Worm (Caenorhabditis elegans) whole organism, L1 larva: ENCODE data around the gene F01D5.2.

Source experiments
- C16A3.4 ChIP-seq: fragments of 150-350 bp; optimal IDR thresholded peaks from 2 replicates; lab custom pipeline; 2014; ENCODE audit warnings: missing biosample characterization, missing genetic modification characterization
- C34B4.2 ChIP-seq: sonication (generic microtip); optimal IDR thresholded peaks from 2 replicates; lab custom pipeline; 2017; ENCODE audit warnings: mild to moderate bottlenecking, missing genetic modification characterization, missing compliant biosample characterization
- F16B12.6 ChIP-seq: fragments of 150-350 bp; optimal IDR thresholded peaks from 2 replicates; lab custom pipeline; 2014; ENCODE audit warnings: missing biosample characterization, missing genetic modification characterization
- Y116A8C.19 ChIP-seq: sonication (generic microtip); optimal IDR thresholded peaks from 2 replicates; lab custom pipeline; 2016; ENCODE audit warnings: missing compliant biosample characterization, missing genetic modification characterization, borderline replicate concordance
- alr-1 ChIP-seq: fragments of 200-800 bp; sonication (Bioruptor generic); optimal IDR thresholded peaks from 2 replicates; lab custom pipeline; 2018; ENCODE audit warnings: borderline replicate concordance, mild to moderate bottlenecking, missing genetic modification characterization, missing compliant biosample characterization
- ceh-63 ChIP-seq: fragments of 200-800 bp; sonication (Bioruptor generic); optimal IDR thresholded peaks from 2 replicates; lab custom pipeline; 2018; ENCODE audit warnings: mild to moderate bottlenecking, missing genetic modification characterization, missing compliant biosample characterization
- ceh-82 ChIP-seq, 3 experiments: fragments of 150-350 bp in 1 of 3; sonication (generic microtip) in 2 of 3; optimal IDR thresholded peaks; 2 replicates each; lab custom pipeline; 2014 to 2017; ENCODE audit warnings: missing biosample characterization in 3 of 3, missing genetic modification characterization in 3 of 3
- ceh-88 ChIP-seq: fragments of 200-800 bp; sonication (Bioruptor generic); IDR thresholded peaks from 2 replicates; pipeline ENCODE4 v1.3.6; 2022; ENCODE audit warnings: missing genetic modification characterization, missing compliant biosample characterization
- dpl-1 ChIP-seq, 3 experiments: fragments of 150-350 bp in 2 of 3; sonication (generic microtip) in 1 of 3; optimal IDR thresholded peaks; 2 replicates each; lab custom pipeline; 2014 to 2017; ENCODE audit warnings: missing biosample characterization in 3 of 3, missing genetic modification characterization in 3 of 3, missing genetic modification reagents in 3 of 3
- dsc-1 ChIP-seq: sonication (generic microtip); optimal IDR thresholded peaks from 2 replicates; lab custom pipeline; 2016; ENCODE audit warnings: mild to moderate bottlenecking, missing genetic modification characterization, missing compliant biosample characterization
- egl-13 ChIP-seq: sonication (generic microtip); optimal IDR thresholded peaks from 2 replicates; lab custom pipeline; 2016; ENCODE audit warnings: missing genotype, missing genetic modification reagents, missing genetic modification characterization, missing compliant biosample characterization
- elt-3 ChIP-seq, 6 experiments: fragments of 150-350 bp in 1 of 6; sonication (generic microtip); optimal IDR thresholded peaks; 2 replicates each; lab custom pipeline; 2017 to 2018; ENCODE audit warnings: missing biosample characterization in 6 of 6, missing genetic modification characterization in 6 of 6, inconsistent platforms in 1 of 6
- fkh-10 ChIP-seq: sonication (generic microtip); optimal IDR thresholded peaks from 2 replicates; lab custom pipeline; 2017; ENCODE audit warnings: missing biosample characterization, missing genetic modification reagents, missing genetic modification characterization
- fkh-4 ChIP-seq: sonication (generic microtip); optimal IDR thresholded peaks from 2 replicates; lab custom pipeline; 2016; ENCODE audit warnings: missing compliant biosample characterization, missing genetic modification characterization, borderline replicate concordance
- grh-1 ChIP-seq: fragments of 200-800 bp; sonication (Bioruptor generic); IDR thresholded peaks from 2 replicates; pipeline ENCODE4 v1.3.6; 2022; ENCODE audit warnings: missing genetic modification reagents, missing genetic modification characterization, missing compliant biosample characterization
- hlh-17 ChIP-seq: fragments of 200-800 bp; sonication (Bioruptor generic); optimal IDR thresholded peaks from 2 replicates; lab custom pipeline; 2018; ENCODE audit warnings: missing genetic modification characterization, mild to moderate bottlenecking, missing compliant biosample characterization, moderate library complexity, borderline replicate concordance
- hpl-2 ChIP-seq: fragments of 150-350 bp; optimal IDR thresholded peaks from 2 replicates; lab custom pipeline; 2014; ENCODE audit warnings: missing biosample characterization, missing genetic modification reagents, missing genetic modification characterization
- irx-1 ChIP-seq: sonication (generic microtip); optimal IDR thresholded peaks from 2 replicates; lab custom pipeline; 2016; ENCODE audit warnings: missing genetic modification characterization, missing compliant biosample characterization
- isw-1 ChIP-seq: fragments of 200-800 bp; sonication (Bioruptor generic); IDR thresholded peaks from 2 replicates; pipeline ENCODE4 v1.3.6; 2022; ENCODE audit warnings: missing genetic modification characterization, missing compliant biosample characterization
- jun-1 ChIP-seq: fragments of 150-350 bp; optimal IDR thresholded peaks from 2 replicates; lab custom pipeline; 2014; ENCODE audit warnings: missing biosample characterization, missing genetic modification reagents, missing genetic modification characterization
- lin-13 ChIP-seq: fragments of 150-350 bp; optimal IDR thresholded peaks from 2 replicates; lab custom pipeline; 2014; ENCODE audit warnings: missing biosample characterization, missing genetic modification reagents, missing genetic modification characterization
- lin-14 ChIP-seq: fragments of 200-800 bp; sonication (Bioruptor generic); optimal IDR thresholded peaks from 2 replicates; lab custom pipeline; 2018; ENCODE audit warnings: mild to moderate bottlenecking, missing genetic modification characterization, moderate library complexity, missing compliant biosample characterization
- lin-15B ChIP-seq: fragments of 150-350 bp; sonication (generic microtip); optimal IDR thresholded peaks from 3 replicates; lab custom pipeline; 2014; ENCODE audit warnings: missing biosample characterization, missing genetic modification characterization
- lin-35 ChIP-seq, 2 experiments: fragments of 150-350 bp; optimal IDR thresholded peaks; 2 replicates each; lab custom pipeline; 2014; ENCODE audit warnings: missing biosample characterization in 2 of 2, missing genetic modification characterization in 2 of 2, missing genetic modification reagents in 2 of 2
- lin-39 ChIP-seq: fragments of 150-350 bp; optimal IDR thresholded peaks from 2 replicates; lab custom pipeline; 2014; ENCODE audit warnings: missing biosample characterization, missing genetic modification reagents, missing genetic modification characterization
- lir-3 ChIP-seq: sonication (generic microtip); optimal IDR thresholded peaks from 2 replicates; lab custom pipeline; 2016; ENCODE audit warnings: mild to moderate bottlenecking, missing genetic modification characterization, moderate library complexity, missing compliant biosample characterization; ENCODE audit not compliant: poor library complexity
- mab-9 ChIP-seq: fragments of 200-800 bp; sonication (Bioruptor generic); IDR thresholded peaks from 2 replicates; pipeline ENCODE4 v1.3.6; 2022; ENCODE audit warnings: missing genetic modification reagents, missing genetic modification characterization, missing compliant biosample characterization
- mdl-1 ChIP-seq, 2 experiments: fragments of 150-350 bp; optimal IDR thresholded peaks; 2 replicates each; lab custom pipeline; 2014 to 2017; ENCODE audit warnings: missing biosample characterization in 2 of 2, missing genetic modification characterization in 2 of 2, inconsistent platforms in 1 of 2
- mef-2 ChIP-seq: fragments of 150-350 bp; optimal IDR thresholded peaks from 2 replicates; lab custom pipeline; 2014; ENCODE audit warnings: missing biosample characterization, missing genetic modification characterization
- mep-1 ChIP-seq: fragments of 150-350 bp; optimal IDR thresholded peaks from 2 replicates; lab custom pipeline; 2014; ENCODE audit warnings: missing biosample characterization, missing genetic modification characterization
- nhr-11 ChIP-seq: fragments of 150-350 bp; optimal IDR thresholded peaks from 2 replicates; lab custom pipeline; 2014; ENCODE audit warnings: missing biosample characterization, missing genetic modification characterization
- nhr-12 ChIP-seq: sonication (generic microtip); optimal IDR thresholded peaks from 2 replicates; lab custom pipeline; 2017; ENCODE audit warnings: missing biosample characterization, missing genetic modification characterization
- nhr-19 ChIP-seq: fragments of 200-800 bp; sonication (Bioruptor generic); conservative IDR thresholded peaks from 2 replicates; pipeline ENCODE4 v1.3.6; 2022; ENCODE audit warnings: missing genetic modification characterization, missing compliant biosample characterization
- nhr-20 ChIP-seq: sonication (generic microtip); optimal IDR thresholded peaks from 2 replicates; lab custom pipeline; 2016; ENCODE audit warnings: mild to moderate bottlenecking, missing genetic modification characterization, missing compliant biosample characterization
- nhr-237 ChIP-seq: fragments of 150-350 bp; optimal IDR thresholded peaks from 2 replicates; lab custom pipeline; 2014; ENCODE audit warnings: missing biosample characterization, missing genetic modification characterization
- nhr-28 ChIP-seq: fragments of 150-350 bp; optimal IDR thresholded peaks from 2 replicates; lab custom pipeline; 2014; ENCODE audit warnings: missing biosample characterization, missing genetic modification characterization
- nhr-71 ChIP-seq: sonication (generic microtip); optimal IDR thresholded peaks from 2 replicates; lab custom pipeline; 2016; ENCODE audit warnings: mild to moderate bottlenecking, missing genetic modification characterization, moderate library complexity, missing compliant biosample characterization
- nhr-76 ChIP-seq: sonication (generic microtip); optimal IDR thresholded peaks from 2 replicates; lab custom pipeline; 2017; ENCODE audit warnings: missing biosample characterization, missing genetic modification characterization
- nhr-77 ChIP-seq: fragments of 150-350 bp; optimal IDR thresholded peaks from 2 replicates; lab custom pipeline; 2014; ENCODE audit warnings: missing biosample characterization, missing genetic modification characterization
- nhr-84 ChIP-seq: sonication (generic microtip); optimal IDR thresholded peaks from 2 replicates; lab custom pipeline; 2017; ENCODE audit warnings: missing biosample characterization, missing genetic modification characterization
- pax-3 ChIP-seq: fragments of 200-800 bp; sonication (Bioruptor generic); optimal IDR thresholded peaks from 2 replicates; lab custom pipeline; 2018; ENCODE audit warnings: mild to moderate bottlenecking, missing genetic modification characterization, moderate library complexity, missing compliant biosample characterization
- snu-23 ChIP-seq: sonication (generic microtip); optimal IDR thresholded peaks from 2 replicates; lab custom pipeline; 2016; ENCODE audit warnings: missing genetic modification characterization, missing compliant biosample characterization
- sox-4 ChIP-seq: sonication (generic microtip); optimal IDR thresholded peaks from 2 replicates; lab custom pipeline; 2016; ENCODE audit warnings: missing genetic modification characterization, missing compliant biosample characterization
- sup-37 ChIP-seq: fragments of 200-800 bp; sonication (Bioruptor generic); optimal IDR thresholded peaks from 2 replicates; lab custom pipeline; 2018; ENCODE audit warnings: mild to moderate bottlenecking, missing genetic modification characterization, missing compliant biosample characterization
- tbx-2 ChIP-seq: sonication (generic microtip); optimal IDR thresholded peaks from 2 replicates; lab custom pipeline; 2016; ENCODE audit warnings: missing genetic modification characterization, missing compliant biosample characterization
- tlp-1 ChIP-seq: fragments of 150-350 bp; optimal IDR thresholded peaks from 2 replicates; lab custom pipeline; 2014; ENCODE audit warnings: missing biosample characterization, missing genetic modification characterization
- unc-130 ChIP-seq: fragments of 150-350 bp; optimal IDR thresholded peaks from 2 replicates; lab custom pipeline; 2017; ENCODE audit warnings: missing biosample characterization, missing genetic modification characterization, inconsistent platforms
- vab-15 ChIP-seq: sonication (generic microtip); optimal IDR thresholded peaks from 2 replicates; lab custom pipeline; 2017; ENCODE audit warnings: missing genotype, mild to moderate bottlenecking, missing genetic modification characterization, missing compliant biosample characterization
- ztf-11 ChIP-seq, 2 experiments: sonication (generic microtip); optimal IDR thresholded peaks; 2 replicates each; lab custom pipeline; 2016 to 2017; ENCODE audit warnings: missing genetic modification characterization in 2 of 2, missing biosample characterization in 1 of 2, missing compliant biosample characterization in 1 of 2

Gene F01D5.2

DNA sequence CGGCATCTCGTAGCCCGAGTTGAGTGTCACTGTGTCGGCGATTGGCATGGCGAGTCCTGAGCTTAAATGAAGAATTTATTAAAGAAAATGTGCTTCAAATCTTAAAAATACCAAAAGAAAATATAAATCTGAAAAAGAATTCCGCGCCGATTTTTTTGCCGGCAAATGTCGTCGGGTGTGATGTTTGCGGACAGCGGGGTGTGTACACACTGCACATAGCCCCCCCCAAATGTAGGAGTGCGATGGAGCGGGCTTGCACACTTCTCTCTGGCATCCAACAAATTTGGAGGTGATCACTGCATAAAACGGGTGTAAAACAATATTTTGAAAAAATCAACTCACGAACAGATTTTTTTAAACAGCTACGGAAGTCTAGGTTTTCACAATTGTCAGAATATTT, 22.7 kb downstream of the F01D5.2 start, which contains the start of gene Y39G8B.2 (continued):
- TF ChIP-seq dpl-1 (GFP tag; optimal IDR thresholded peaks at IDR 0.05; lab: Kevin White, UChicago) (peak; percentile 83 to 88 (median 86)), vab-15 (tag; lab: Kevin White, UChicago) (no peak), unc-130 (peak; percentile 71), irx-1 (peak; percentile 60), nhr-71 (peak; percentile 88), isw-1 (peak; percentile 80), dsc-1 (tag; lab: Kevin White, UChicago) (peak; percentile 67), nhr-12 (tag; lab: Kevin White, UChicago) (no peak), hlh-17 (GFP tag; lab: Kevin White, UChicago) (no peak), ceh-82 (tag; optimal IDR thresholded peaks at IDR 0.05; lab: Kevin White, UChicago) (peak; percentile 4 to 93 (median 64)), hpl-2 (GFP tag; lab: Kevin White, UChicago) (no peak), lin-14 (GFP tag; lab: Kevin White, UChicago) (peak; percentile 88), nhr-84 (tag; lab: Kevin White, UChicago) (no peak), C16A3.4 (tag; lab: Kevin White, UChicago) (peak; percentile 89), tbx-2 (tag; lab: Kevin White, UChicago) (peak; percentile 77), jun-1 (tag; lab: Kevin White, UChicago) (peak; percentile 79), lin-39 (tag; lab: Kevin White, UChicago) (no peak), mef-2 (tag; lab: Kevin White, UChicago) (no peak), snu-23 (GFP tag; lab: Kevin White, UChicago) (peak; percentile 86), tlp-1 (tag; lab: Kevin White, UChicago) (no peak), Y116A8C.19 (tag; lab: Kevin White, UChicago) (no peak), nhr-28 (tag; lab: Kevin White, UChicago) (no peak), egl-13 (tag; lab: Kevin White, UChicago) (peak; percentile 58), ceh-88 (GFP tag; lab: Robert Waterston, UW) (peak; percentile 46; the same call in 1 of the 2 replicates), nhr-19 (peak; percentile 83), nhr-11 (tag; lab: Kevin White, UChicago) (no peak), nhr-20 (peak; percentile 86), lir-3 (no peak), nhr-76 (tag; lab: Kevin White, UChicago) (no peak), lin-15B (tag; lab: Kevin White, UChicago) (peak; percentile 96), nhr-237 (tag; lab: Kevin White, UChicago) (peak; percentile 51), fkh-4 (no peak)

DNA sequence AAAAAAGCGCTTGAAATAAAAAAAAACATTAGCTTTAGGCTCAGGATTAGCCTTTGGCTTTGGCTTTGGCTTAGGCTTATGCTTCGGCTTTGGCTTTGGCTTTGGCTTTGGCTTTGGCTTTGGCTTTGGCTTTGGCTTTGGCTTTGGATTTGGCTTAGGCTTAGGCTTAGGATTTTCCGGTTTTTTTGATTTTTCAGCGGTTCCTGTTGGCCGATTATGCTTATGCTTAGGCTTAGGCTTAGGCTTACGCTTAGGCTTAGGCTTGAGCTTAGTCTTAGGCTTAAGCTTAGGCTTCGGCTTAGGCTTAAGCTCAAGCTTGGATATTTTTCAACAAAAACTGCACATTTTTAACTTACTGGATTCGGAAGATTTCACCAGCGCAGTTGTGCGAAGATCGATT, 24.7 kb downstream of the F01D5.2 start:
- TF ChIP-seq grh-1 (GFP tag; lab: Robert Waterston, UW) (no peak), nhr-84 (tag; lab: Kevin White, UChicago) (no peak), elt-3 (tag; optimal IDR thresholded peaks at IDR 0.05; lab: Kevin White, UChicago) (no peak), pax-3 (tag; lab: Kevin White, UChicago) (no peak), lin-35 (GFP tag; optimal IDR thresholded peaks at IDR 0.05; lab: Kevin White, UChicago) (no peak), lin-39 (tag; lab: Kevin White, UChicago) (no peak), mep-1 (tag; lab: Kevin White, UChicago) (no peak), mab-9 (GFP tag; lab: Robert Waterston, UW) (no peak), alr-1 (tag; lab: Kevin White, UChicago) (no peak), nhr-77 (tag; lab: Kevin White, UChicago) (no peak)

DNA sequence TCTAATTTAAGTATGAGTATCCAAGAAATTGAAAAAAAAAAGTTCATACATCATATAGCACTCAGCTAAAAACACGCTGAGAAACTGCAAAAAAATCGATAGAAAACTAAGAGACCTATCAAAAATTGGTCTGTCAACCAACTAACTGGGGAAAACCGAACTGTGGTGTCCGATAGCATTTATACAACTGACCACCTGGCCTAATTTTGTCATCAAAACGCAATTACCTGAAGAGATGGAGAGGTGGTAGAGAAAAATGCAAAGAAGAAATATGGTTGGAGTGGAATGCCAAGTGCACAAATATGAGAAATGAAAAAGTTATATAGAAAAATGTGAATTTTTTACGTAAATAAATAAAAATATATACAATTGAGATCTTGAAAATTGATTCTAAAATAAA, 25.4 kb downstream of the F01D5.2 start, which contains the start of gene Y39G8B.1:
Y39G8B.1 (minus strand) TSS at position 299 of the 400 bp plus-strand sequence.
- TF ChIP-seq ztf-11 (tag; optimal IDR thresholded peaks at IDR 0.05; lab: Kevin White, UChicago), result no peak
- TF ChIP-seq lin-13, result no peak
- TF ChIP-seq fkh-4, result no peak
- no peak for TF ChIP-seq nhr-12 (tag; lab: Kevin White, UChicago)
- no peak for TF ChIP-seq C34B4.2 (tag; lab: Kevin White, UChicago)
- TF ChIP-seq dpl-1 (GFP tag; optimal IDR thresholded peaks at IDR 0.05; lab: Kevin White, UChicago), result peak in 1 of 3 experiments; percentile 9
- peak in 1 of 2 experiments; percentile 33 for TF ChIP-seq lin-35 (GFP tag; optimal IDR thresholded peaks at IDR 0.05; lab: Kevin White, UChicago)
- TF ChIP-seq sox-4 (tag; lab: Kevin White, UChicago), result no peak
- TF ChIP-seq nhr-71, result no peak
- TF ChIP-seq F16B12.6 (tag; lab: Kevin White, UChicago), result peak; percentile 35
- peak; percentile 47 for TF ChIP-seq mep-1 (tag; lab: Kevin White, UChicago)
- no peak for TF ChIP-seq irx-1
- no peak for TF ChIP-seq sup-37 (GFP tag; lab: Kevin White, UChicago)
- TF ChIP-seq ceh-63, result no peak
- TF ChIP-seq fkh-10 (GFP tag; lab: Kevin White, UChicago), result no peak
- TF ChIP-seq nhr-28 (tag; lab: Kevin White, UChicago), result no peak
- TF ChIP-seq mdl-1 (tag; optimal IDR thresholded peaks at IDR 0.05; lab: Kevin White, UChicago), result no peak
